Worm (Caenorhabditis elegans) whole organism, early embryonic: Measurements from ENCODE around the gene pph-4.2.

ENCODE experiments used
- B0310.2 ChIP-seq: sonication (generic microtip); optimal IDR thresholded peaks from 2 replicates; lab custom pipeline; 2016; ENCODE audit warnings: mild to moderate bottlenecking, missing genetic modification characterization, missing compliant biosample characterization
- F13C5.2 ChIP-seq: sonication (generic microtip); optimal IDR thresholded peaks from 2 replicates; lab custom pipeline; 2017; ENCODE audit warnings: mild to moderate bottlenecking, missing genetic modification characterization, inconsistent platforms, missing compliant biosample characterization
- aly-1 ChIP-seq: sonication (generic microtip); optimal IDR thresholded peaks from 2 replicates; lab custom pipeline; 2016; ENCODE audit warnings: missing genetic modification characterization, missing compliant biosample characterization
- ama-1 ChIP-seq: fragments of 150-350 bp; optimal IDR thresholded peaks from 2 replicates; lab custom pipeline; 2014
- ceh-13 ChIP-seq: fragments of 200-800 bp; sonication (Bioruptor generic); optimal IDR thresholded peaks from 2 replicates; lab custom pipeline; 2018; ENCODE audit warnings: mild to moderate bottlenecking, missing genetic modification characterization, missing compliant biosample characterization
- ceh-36 ChIP-seq: sonication (generic microtip); optimal IDR thresholded peaks from 2 replicates; lab custom pipeline; 2016; ENCODE audit warnings: missing genetic modification characterization, inconsistent platforms, missing compliant biosample characterization
- flt-1 ChIP-seq: fragments of 200-800 bp; sonication (Bioruptor generic); IDR thresholded peaks from 2 replicates; pipeline ENCODE4 v1.3.6; 2022; ENCODE audit warnings: missing genetic modification characterization, missing compliant biosample characterization
- hmbx-1 ChIP-seq: sonication (generic microtip); optimal IDR thresholded peaks from 2 replicates; lab custom pipeline; 2016; ENCODE audit warnings: mild to moderate bottlenecking, missing genetic modification characterization, missing compliant biosample characterization
- hmg-4 ChIP-seq: fragments of 200-800 bp; sonication (Bioruptor generic); optimal IDR thresholded peaks from 2 replicates; lab custom pipeline; 2018; ENCODE audit warnings: mild to moderate bottlenecking, missing genetic modification characterization, missing compliant biosample characterization
- hnd-1 ChIP-seq: sonication (generic microtip); optimal IDR thresholded peaks from 2 replicates; lab custom pipeline; 2016; ENCODE audit warnings: missing genetic modification characterization, missing compliant biosample characterization
- pes-1 ChIP-seq: fragments of 200-800 bp; sonication (Bioruptor generic); IDR thresholded peaks from 2 replicates; pipeline ENCODE4 v1.3.6; 2022; ENCODE audit warnings: missing genetic modification reagents, missing genetic modification characterization, missing compliant biosample characterization
- scrt-1 ChIP-seq: fragments of 200-800 bp; sonication (Bioruptor generic); IDR thresholded peaks from 2 replicates; pipeline ENCODE4 v1.3.6; 2022; ENCODE audit warnings: missing genetic modification characterization, missing compliant biosample characterization
- sea-1 ChIP-seq: fragments of 200-800 bp; sonication (Bioruptor generic); conservative IDR thresholded peaks from 2 replicates; pipeline ENCODE4 v1.3.6; 2022; ENCODE audit warnings: missing genetic modification characterization, missing compliant biosample characterization
- tbx-37 ChIP-seq: fragments of 200-800 bp; sonication (Bioruptor generic); conservative IDR thresholded peaks from 2 replicates; pipeline ENCODE4 v1.3.6; 2022; ENCODE audit warnings: missing genetic modification reagents, missing genetic modification characterization, missing compliant biosample characterization

DNA sequence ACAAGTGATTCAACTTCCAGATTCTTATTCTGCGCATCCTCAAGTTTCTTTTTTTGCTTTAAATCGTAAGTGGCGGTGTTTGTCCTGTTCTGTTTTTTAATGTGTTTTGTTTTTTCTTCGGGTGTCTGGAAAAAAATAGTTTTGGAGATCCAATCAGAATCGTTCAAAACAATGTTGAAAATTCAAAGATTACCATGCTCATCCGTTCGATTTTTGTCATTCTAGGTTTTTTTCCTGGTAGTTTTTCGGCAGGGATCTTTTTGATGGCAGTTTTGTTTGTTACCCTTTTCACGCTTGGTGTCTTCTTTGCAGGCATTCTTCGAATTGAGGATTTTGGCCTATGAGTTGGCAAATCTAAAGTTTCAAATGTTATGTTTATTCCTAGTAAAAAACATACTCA is 20.5 kb downstream of the pph-4.2 start:
- TF ChIP-seq F13C5.2 (tag; lab: Kevin White, UChicago) = no peak
- no peak for TF ChIP-seq ceh-36
- no peak for TF ChIP-seq ama-1 (lab: Kevin White, UChicago)
- no peak for TF ChIP-seq hmg-4
- TF ChIP-seq hnd-1 (tag; lab: Kevin White, UChicago) = no peak
- no peak for TF ChIP-seq sea-1 (GFP tag; lab: Robert Waterston, UW)
- TF ChIP-seq B0310.2 = no peak
- TF ChIP-seq aly-1 (tag; lab: Kevin White, UChicago) = no peak
- no peak for TF ChIP-seq pes-1 (GFP tag; lab: Robert Waterston, UW)
- no peak for TF ChIP-seq flt-1
- no peak for TF ChIP-seq tbx-37 (GFP tag; lab: Robert Waterston, UW)
- no peak for TF ChIP-seq hmbx-1 (tag; lab: Kevin White, UChicago)
- TF ChIP-seq ceh-13 = no peak
- TF ChIP-seq scrt-1 = no peak
